Worm (Caenorhabditis elegans): ENCODE measurements around the gene cki-2.

DNA sequence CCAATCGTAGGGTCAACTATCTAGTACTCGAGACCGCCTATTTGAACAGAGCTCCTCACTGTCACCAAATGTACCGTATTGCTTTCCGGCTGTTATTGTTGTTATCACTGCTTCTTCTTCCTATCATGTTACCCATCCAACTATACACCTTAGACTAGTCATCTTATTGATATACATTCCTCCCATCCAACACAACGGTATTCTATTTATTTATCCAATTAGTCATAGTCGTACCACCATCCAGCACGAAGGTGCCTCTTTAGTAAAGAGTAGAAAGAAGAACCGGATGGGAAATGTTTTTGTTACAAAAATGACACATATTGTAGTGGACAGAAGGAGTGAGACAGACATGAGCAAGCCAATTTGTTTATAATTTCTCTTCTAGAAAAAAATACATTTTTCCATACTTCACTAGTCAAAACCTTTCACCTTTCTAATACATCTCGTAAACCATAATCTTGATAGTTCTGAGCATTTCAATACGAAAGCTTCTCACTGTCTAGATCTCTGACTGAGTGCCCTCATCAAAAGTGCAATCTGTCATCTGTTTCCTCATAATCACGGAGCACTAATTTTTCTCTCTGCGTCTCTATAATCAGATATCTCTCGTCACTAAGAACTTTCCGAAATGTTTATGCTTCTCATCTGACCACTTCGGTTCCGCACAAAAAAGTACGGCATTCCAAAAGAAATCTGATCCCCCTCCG lies 6.0 kb upstream of the cki-2 start:
- TF ChIP-seq mep-1 (tag; optimal IDR thresholded peaks at IDR 0.05): no peak
- no peak for TF ChIP-seq pag-3 (tag; optimal IDR thresholded peaks at IDR 0.05; ENCODE audit: borderline replicate concordance, insufficient read depth)

Measured in whole organism, L1 larva.